Worm (Caenorhabditis elegans) whole organism, midembryonic: ENCODE data around the gene mrpl-21.

Source experiments
- flt-1 ChIP-seq: fragments of 200-800 bp; sonication (Bioruptor generic); IDR thresholded peaks from 2 replicates; pipeline ENCODE4 v1.3.6; 2022; ENCODE audit warnings: missing genetic modification characterization, missing compliant biosample characterization
- med-1 ChIP-seq: sonication (generic microtip); optimal IDR thresholded peaks from 2 replicates; lab custom pipeline; 2017; ENCODE audit warnings: missing genetic modification characterization, mild to moderate bottlenecking, missing compliant biosample characterization, antibody characterized with exemption, missing genetic modification reagents; ENCODE audit not compliant: insufficient read depth
- ztf-29 ChIP-seq: fragments of 200-800 bp; sonication (Bioruptor generic); IDR thresholded peaks from 2 replicates; pipeline ENCODE4 v1.3.6; 2022; ENCODE audit warnings: missing genetic modification reagents, missing genetic modification characterization, missing compliant biosample characterization

DNA sequence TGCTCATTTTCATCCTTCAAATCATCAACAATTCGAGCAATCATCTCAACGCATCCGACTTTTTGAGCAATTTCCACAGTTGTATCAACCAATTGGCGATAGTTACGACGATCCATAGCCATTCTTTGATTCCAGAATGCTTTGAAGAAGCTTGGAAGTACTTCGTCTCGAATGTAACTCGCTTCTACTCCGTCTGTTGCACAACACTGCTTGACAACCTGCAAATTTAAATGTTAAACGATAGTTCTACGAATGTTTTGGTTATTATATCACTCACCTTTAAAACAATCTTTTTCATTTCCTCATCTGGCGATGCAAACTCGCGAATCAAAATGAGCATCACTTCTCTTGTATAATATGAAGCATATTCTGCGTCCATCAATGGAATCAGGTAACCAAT lies 22.5 kb upstream of the mrpl-21 start:
- no peak for TF ChIP-seq ztf-29 (GFP tag; lab: Robert Waterston, UW)
- no peak for TF ChIP-seq flt-1
- no peak for TF ChIP-seq med-1
